Fruit fly (Drosophila melanogaster) whole organism, embryonic: ENCODE results near the gene CG6656.

Experiments
- ATbp ChIP-seq: fragments of 200-800 bp; sonication (Bioruptor generic); optimal IDR thresholded peaks from 2 replicates; lab custom pipeline; 2017; ENCODE audit warnings: missing biosample characterization, mild to moderate bottlenecking, missing genetic modification characterization, missing genetic modification reagents
- BEAF-32 ChIP-seq: fragments of 200-800 bp; sonication (Bioruptor generic); optimal IDR thresholded peaks from 3 replicates; lab custom pipeline; 2017; ENCODE audit warnings: missing biosample characterization, missing genetic modification characterization, mild to moderate bottlenecking, moderate library complexity, missing genetic modification reagents
- Bgb ChIP-seq: fragments of 200-800 bp; sonication (Bioruptor generic); IDR thresholded peaks from 2 replicates; pipeline ENCODE4 v1.3.6; 2022; ENCODE audit warnings: missing biosample characterization, missing genetic modification characterization; ENCODE audit not compliant: partially characterized antibody
- BtbVII ChIP-seq: fragments of 200-800 bp; sonication (Bioruptor generic); optimal IDR thresholded peaks from 3 replicates; lab custom pipeline; 2017; ENCODE audit warnings: missing biosample characterization, mild to moderate bottlenecking, missing genetic modification characterization
- CG11085 ChIP-seq: fragments of 200-800 bp; sonication (Bioruptor generic); IDR thresholded peaks from 2 replicates; pipeline ENCODE4 v1.3.6; 2022; ENCODE audit warnings: missing biosample characterization, missing genetic modification characterization
- CG11247 ChIP-seq: fragments of 200-800 bp; sonication (Bioruptor generic); IDR thresholded peaks from 2 replicates; pipeline ENCODE4 v1.3.6; 2022; ENCODE audit warnings: missing biosample characterization, missing genetic modification characterization
- CG15269 ChIP-seq: fragments of 200-800 bp; sonication (Bioruptor generic); optimal IDR thresholded peaks from 2 replicates; lab custom pipeline; 2018; ENCODE audit warnings: missing biosample characterization, mild to moderate bottlenecking, missing genetic modification characterization, moderate library complexity
- CG1647 ChIP-seq: fragments of 200-800 bp; sonication (Bioruptor generic); optimal IDR thresholded peaks from 3 replicates; lab custom pipeline; 2016; ENCODE audit warnings: missing biosample characterization, missing genetic modification characterization
- CG16815 ChIP-seq: fragments of 200-800 bp; sonication (Bioruptor generic); optimal IDR thresholded peaks from 3 replicates; lab custom pipeline; 2017; ENCODE audit warnings: missing biosample characterization, mild to moderate bottlenecking, missing genetic modification characterization
- CG17328 ChIP-seq: fragments of 200-800 bp; sonication (Bioruptor generic); IDR thresholded peaks from 2 replicates; pipeline ENCODE4 v1.3.6; 2022; ENCODE audit warnings: missing biosample characterization, missing genetic modification characterization
- CG17359 ChIP-seq: fragments of 200-800 bp; sonication (Bioruptor generic); optimal IDR thresholded peaks from 3 replicates; lab custom pipeline; 2018; ENCODE audit warnings: missing biosample characterization, mild to moderate bottlenecking, missing genetic modification characterization, moderate library complexity
- CG18476 ChIP-seq: fragments of 200-800 bp; sonication (Bioruptor generic); optimal IDR thresholded peaks from 2 replicates; lab custom pipeline; 2016; ENCODE audit warnings: missing biosample characterization, mild to moderate bottlenecking, missing genetic modification characterization
- CG2202 ChIP-seq: fragments of 200-800 bp; sonication (Bioruptor generic); optimal IDR thresholded peaks from 2 replicates; lab custom pipeline; 2018; ENCODE audit warnings: missing biosample characterization, mild to moderate bottlenecking, missing genetic modification characterization
- CG2712 ChIP-seq: fragments of 200-800 bp; optimal IDR thresholded peaks from 3 replicates; lab custom pipeline; 2019; ENCODE audit warnings: missing biosample characterization, mild to moderate bottlenecking, missing genetic modification characterization, moderate library complexity
- CG2889 ChIP-seq: fragments of 200-800 bp; sonication (Bioruptor generic); IDR thresholded peaks from 3 replicates; pipeline ENCODE4 v1.3.6; 2022; ENCODE audit warnings: missing biosample characterization, missing genetic modification characterization
- CG3065 ChIP-seq: fragments of 200-800 bp; sonication (Bioruptor generic); optimal IDR thresholded peaks from 2 replicates; lab custom pipeline; 2016; ENCODE audit warnings: missing biosample characterization, missing genetic modification characterization
- CG31224 ChIP-seq: fragments of 200-800 bp; sonication (Bioruptor generic); IDR thresholded peaks from 2 replicates; pipeline ENCODE4 v1.3.6; 2022; ENCODE audit warnings: missing biosample characterization, missing genetic modification characterization
- CG31441 ChIP-seq: fragments of 200-800 bp; sonication (Bioruptor generic); IDR thresholded peaks from 2 replicates; pipeline ENCODE4 v1.3.6; 2022; ENCODE audit warnings: missing biosample characterization, missing genetic modification characterization
- CG4282 ChIP-seq: fragments of 200-800 bp; sonication (Bioruptor generic); optimal IDR thresholded peaks from 2 replicates; lab custom pipeline; 2016; ENCODE audit warnings: missing biosample characterization, missing genetic modification characterization
- CG5953 ChIP-seq: fragments of 200-800 bp; sonication (Bioruptor generic); IDR thresholded peaks from 2 replicates; pipeline ENCODE4 v1.3.6; 2022; ENCODE audit warnings: missing biosample characterization, missing genetic modification characterization
- CG6654 ChIP-seq: fragments of 200-800 bp; sonication (Bioruptor generic); optimal IDR thresholded peaks from 2 replicates; lab custom pipeline; 2017; ENCODE audit warnings: missing biosample characterization, mild to moderate bottlenecking, missing genetic modification characterization
- CG7357 ChIP-seq: fragments of 200-800 bp; sonication (Bioruptor generic); IDR thresholded peaks from 3 replicates; pipeline ENCODE4 v1.3.6; 2022; ENCODE audit warnings: missing biosample characterization, missing genetic modification characterization
- CG7839 ChIP-seq: fragments of 200-800 bp; sonication (Bioruptor generic); optimal IDR thresholded peaks from 3 replicates; lab custom pipeline; 2018; ENCODE audit warnings: missing biosample characterization, mild to moderate bottlenecking, missing genetic modification characterization, moderate library complexity
- CG8924 ChIP-seq: fragments of 200-800 bp; optimal IDR thresholded peaks from 3 replicates; lab custom pipeline; 2019; ENCODE audit warnings: missing biosample characterization, mild to moderate bottlenecking, missing genetic modification characterization, moderate library complexity
- CkIIα-i1 ChIP-seq: fragments of 200-800 bp; sonication (Bioruptor generic); IDR thresholded peaks from 2 replicates; pipeline ENCODE4 v1.3.6; 2022; ENCODE audit warnings: missing biosample characterization, missing genetic modification characterization
- Dek ChIP-seq: fragments of 200-800 bp; sonication (Bioruptor generic); optimal IDR thresholded peaks from 3 replicates; lab custom pipeline; 2019; ENCODE audit warnings: missing biosample characterization, mild to moderate bottlenecking, missing genetic modification characterization, moderate library complexity
- Dp ChIP-seq: fragments of 200-800 bp; sonication (Bioruptor generic); optimal IDR thresholded peaks from 2 replicates; lab custom pipeline; 2018; ENCODE audit warnings: missing biosample characterization, mild to moderate bottlenecking, missing genetic modification characterization, moderate library complexity
- Ets65A ChIP-seq: fragments of 200-800 bp; sonication (Bioruptor generic); peaks from one replicate; lab custom pipeline; 2016; ENCODE audit warnings: missing biosample characterization, missing genetic modification characterization
- Gsc ChIP-seq: fragments of 200-800 bp; sonication (Bioruptor generic); IDR thresholded peaks from 2 replicates; pipeline ENCODE4 v1.3.6; 2022; ENCODE audit warnings: missing biosample characterization, missing genetic modification characterization
- Hey ChIP-seq: fragments of 200-800 bp; sonication (Bioruptor generic); optimal IDR thresholded peaks from 3 replicates; lab custom pipeline; 2018; ENCODE audit warnings: missing biosample characterization, mild to moderate bottlenecking, missing genetic modification characterization
- HmgD ChIP-seq: fragments of 200-800 bp; sonication (Bioruptor generic); optimal IDR thresholded peaks from 3 replicates; lab custom pipeline; 2016; ENCODE audit warnings: missing biosample characterization, missing genetic modification characterization
- Hr51 ChIP-seq, 2 experiments: fragments of 200-800 bp; sonication (Bioruptor generic); optimal IDR thresholded peaks; 2 replicates in 1 of 2; 3 replicates in 1 of 2; lab custom pipeline; 2016 to 2018; ENCODE audit warnings: missing biosample characterization in 2 of 2, missing genetic modification characterization in 2 of 2, mild to moderate bottlenecking in 1 of 2, moderate library complexity in 1 of 2
- MTF-1 ChIP-seq: fragments of 200-800 bp; sonication (Bioruptor generic); optimal IDR thresholded peaks from 2 replicates; lab custom pipeline; 2018; ENCODE audit warnings: missing biosample characterization, mild to moderate bottlenecking, missing genetic modification characterization, borderline replicate concordance
- Mes4 ChIP-seq: fragments of 200-800 bp; sonication (Bioruptor generic); optimal IDR thresholded peaks from 2 replicates; lab custom pipeline; 2016; ENCODE audit warnings: missing biosample characterization, missing genetic modification characterization
- Poxn ChIP-seq: fragments of 200-800 bp; sonication (Bioruptor generic); IDR thresholded peaks from 2 replicates; pipeline ENCODE4 v1.3.6; 2022; ENCODE audit warnings: missing biosample characterization, missing genetic modification characterization
- Ravus ChIP-seq: fragments of 200-800 bp; sonication (Bioruptor generic); IDR thresholded peaks from 2 replicates; pipeline ENCODE4 v1.3.6; 2022; ENCODE audit warnings: missing biosample characterization, missing genetic modification characterization
- Side ChIP-seq: fragments of 200-800 bp; sonication (Bioruptor generic); optimal IDR thresholded peaks from 2 replicates; lab custom pipeline; 2016; ENCODE audit warnings: missing biosample characterization, missing genetic modification characterization
- Sin3A ChIP-seq: fragments of >200 bp; optimal IDR thresholded peaks from 2 replicates; lab custom pipeline; 2018
- Six4 ChIP-seq: fragments of 200-800 bp; sonication (Bioruptor generic); optimal IDR thresholded peaks from 2 replicates; lab custom pipeline; 2016; ENCODE audit warnings: missing biosample characterization, missing genetic modification characterization
- ewg ChIP-seq: fragments of 200-800 bp; sonication (Bioruptor generic); optimal IDR thresholded peaks from 3 replicates; lab custom pipeline; 2017; ENCODE audit warnings: mild to moderate bottlenecking, missing biosample characterization, missing genetic modification reagents, missing genetic modification characterization
- exex ChIP-seq: fragments of 200-800 bp; sonication (Bioruptor generic); optimal IDR thresholded peaks from 4 replicates; lab custom pipeline; 2018; ENCODE audit warnings: missing biosample characterization, mild to moderate bottlenecking, missing genetic modification characterization, moderate library complexity
- eyg ChIP-seq: fragments of 200-800 bp; sonication (Bioruptor generic); optimal IDR thresholded peaks from 3 replicates; lab custom pipeline; 2016; ENCODE audit warnings: missing biosample characterization, missing genetic modification characterization
- fd96Cb ChIP-seq: fragments of 200-800 bp; sonication (Bioruptor generic); optimal IDR thresholded peaks from 2 replicates; lab custom pipeline; 2018; ENCODE audit warnings: missing biosample characterization, mild to moderate bottlenecking, missing genetic modification characterization, moderate library complexity
- grn ChIP-seq: fragments of 200-800 bp; sonication (Bioruptor generic); optimal IDR thresholded peaks from 3 replicates; lab custom pipeline; 2017; ENCODE audit warnings: missing biosample characterization, missing genetic modification characterization
- kni ChIP-seq: fragments of 200-800 bp; sonication (Bioruptor generic); optimal IDR thresholded peaks from 3 replicates; lab custom pipeline; 2017; ENCODE audit warnings: mild to moderate bottlenecking, missing biosample characterization, missing genetic modification reagents, missing genetic modification characterization
- lilli ChIP-seq: fragments of 200-800 bp; sonication (Bioruptor generic); optimal IDR thresholded peaks from 3 replicates; lab custom pipeline; 2016; ENCODE audit warnings: missing biosample characterization, missing genetic modification characterization
- sens ChIP-seq: fragments of 200-800 bp; sonication (Bioruptor generic); peaks from one replicate; lab custom pipeline; 2016; ENCODE audit warnings: missing biosample characterization, missing genetic modification characterization
- sim ChIP-seq: fragments of 200-800 bp; sonication (Bioruptor generic); IDR thresholded peaks from 2 replicates; pipeline ENCODE4 v1.3.6; 2022; ENCODE audit warnings: missing biosample characterization, missing genetic modification characterization
- tna ChIP-seq: fragments of 200-800 bp; sonication (Bioruptor generic); IDR thresholded peaks from 2 replicates; pipeline ENCODE4 v1.3.6; 2022; ENCODE audit warnings: missing biosample characterization, missing genetic modification characterization; ENCODE audit not compliant: partially characterized antibody
- z ChIP-seq: fragments of 200-800 bp; sonication (Bioruptor generic); IDR thresholded peaks from 3 replicates; pipeline ENCODE4 v1.3.6; 2022; ENCODE audit warnings: missing biosample characterization, missing genetic modification characterization
- zen2 ChIP-seq: fragments of 200-800 bp; sonication (Bioruptor generic); IDR thresholded peaks from 3 replicates; pipeline ENCODE4 v1.3.6; 2022; ENCODE audit warnings: missing biosample characterization, missing genetic modification characterization; ENCODE audit not compliant: partially characterized antibody
- zf30C ChIP-seq: fragments of 200-800 bp; sonication (Bioruptor generic); optimal IDR thresholded peaks from 3 replicates; lab custom pipeline; 2018; ENCODE audit warnings: missing biosample characterization, mild to moderate bottlenecking, missing genetic modification characterization

The CG6656 gene

dm6 chr3R:21859509-21859908 lies 15.6 kb upstream of the CG6656 start (continued):
- TF ChIP-seq fd96Cb (tag; lab: Kevin White, UChicago): peak; percentile 23
- peak; percentile 21 for TF ChIP-seq Side (GFP tag; lab: Kevin White, UChicago)
- no peak for TF ChIP-seq exex (tag; lab: Kevin White, UChicago)
- no peak for TF ChIP-seq CG15269 (tag; lab: Kevin White, UChicago)
- no peak for TF ChIP-seq CG3065
- no peak for TF ChIP-seq CG31224
- TF ChIP-seq Dek (tag; lab: Kevin White, UChicago): no peak
- TF ChIP-seq z (GFP tag; lab: Robert Waterston, UW): no peak
- TF ChIP-seq Bgb (GFP tag; lab: Robert Waterston, UW): no peak
- peak; percentile 63 for TF ChIP-seq CG31441 (GFP tag; lab: Robert Waterston, UW)
- no peak for TF ChIP-seq BtbVII
- TF ChIP-seq CG7357 (GFP tag; lab: Robert Waterston, UW): 0 out of 3 replicates have a peak, but pooled peaks have one; percentile 45
- TF ChIP-seq CG1647 (GFP tag; lab: Kevin White, UChicago): no peak
- TF ChIP-seq kni (GFP tag; lab: Kevin White, UChicago): no peak
- peak; percentile 43 for TF ChIP-seq CG8924 (tag; lab: Kevin White, UChicago)
- no peak for TF ChIP-seq BEAF-32 (GFP tag; lab: Kevin White, UChicago)
- TF ChIP-seq MTF-1 (GFP tag; lab: Kevin White, UChicago): no peak
- no peak for TF ChIP-seq tna
- no peak for TF ChIP-seq Poxn (GFP tag; lab: Robert Waterston, UW)
- TF ChIP-seq ATbp (GFP tag; lab: Kevin White, UChicago): peak; percentile 64
- peak; percentile 9 to 35 for TF ChIP-seq Hr51 (GFP tag; optimal IDR thresholded peaks at IDR 0.05; lab: Kevin White, UChicago)
- no peak for TF ChIP-seq CG4282 (GFP tag; lab: Kevin White, UChicago)
- TF ChIP-seq sim: no peak
- peak; percentile 55 for TF ChIP-seq CG16815
- no peak for TF ChIP-seq Hey (tag; lab: Kevin White, UChicago)
- peak; percentile 51 for TF ChIP-seq lilli (GFP tag; lab: Kevin White, UChicago)
- TF ChIP-seq CG6654 (GFP tag; lab: Kevin White, UChicago): no peak
- peak; percentile 56 for TF ChIP-seq Ets65A (GFP tag; lab: Kevin White, UChicago)
- peak; percentile 30 for TF ChIP-seq ewg (GFP tag; lab: Kevin White, UChicago)
- peak; percentile 44 for TF ChIP-seq CG17359
- TF ChIP-seq CkIIα-i1 (GFP tag; lab: Robert Waterston, UW): no peak
- no peak for TF ChIP-seq Ravus (GFP tag; lab: Robert Waterston, UW)
- TF ChIP-seq CG2889 (GFP tag; lab: Robert Waterston, UW): no peak
- no peak for TF ChIP-seq CG11085 (GFP tag; lab: Robert Waterston, UW)
- TF ChIP-seq CG2712 (tag; lab: Kevin White, UChicago): peak; percentile 80
- TF ChIP-seq CG17328: peak; percentile 53; the same call in 1 of the 2 replicates
- TF ChIP-seq sens (GFP tag; lab: Kevin White, UChicago): peak; percentile 91
- TF ChIP-seq grn (GFP tag; lab: Kevin White, UChicago): no peak
- TF ChIP-seq Six4 (GFP tag; lab: Kevin White, UChicago): peak; percentile 22
- no peak for TF ChIP-seq eyg (GFP tag; lab: Kevin White, UChicago)
- peak; percentile 18 for TF ChIP-seq CG18476 (GFP tag; lab: Kevin White, UChicago)
- no peak for TF ChIP-seq Gsc
- TF ChIP-seq CG11247 (GFP tag; lab: Robert Waterston, UW): no peak
- TF ChIP-seq CG7839 (tag; lab: Kevin White, UChicago): peak; percentile 62
- TF ChIP-seq HmgD (GFP tag; lab: Kevin White, UChicago): no peak
- TF ChIP-seq Sin3A (lab: Kevin White, UChicago): no peak
- no peak for TF ChIP-seq zen2 (GFP tag; lab: Robert Waterston, UW)
- TF ChIP-seq zf30C (GFP tag; lab: Kevin White, UChicago): peak; percentile 84
- TF ChIP-seq CG5953 (GFP tag; lab: Robert Waterston, UW): no peak
- TF ChIP-seq CG2202 (tag; lab: Kevin White, UChicago): peak; percentile 42
- no peak for TF ChIP-seq Dp (GFP tag; lab: Kevin White, UChicago)
- TF ChIP-seq Mes4 (GFP tag; lab: Kevin White, UChicago): no peak
